Fruit fly (Drosophila melanogaster) whole organism, larva: ENCODE data around the gene MED15.

Experiments used
- noc ChIP-seq: fragments of 200-800 bp; sonication (Bioruptor generic); optimal IDR thresholded peaks from 3 replicates; lab custom pipeline; 2019; ENCODE audit warnings: missing biosample characterization, mild to moderate bottlenecking, missing genetic modification characterization, moderate library complexity

The MED15 gene

dm6 chr2L:472829-473228, at the start of gene MED15:
MED15 (plus strand) TSS chr2L:473013.
- no peak for TF ChIP-seq noc (tag; lab: Kevin White, UChicago)

DNA sequence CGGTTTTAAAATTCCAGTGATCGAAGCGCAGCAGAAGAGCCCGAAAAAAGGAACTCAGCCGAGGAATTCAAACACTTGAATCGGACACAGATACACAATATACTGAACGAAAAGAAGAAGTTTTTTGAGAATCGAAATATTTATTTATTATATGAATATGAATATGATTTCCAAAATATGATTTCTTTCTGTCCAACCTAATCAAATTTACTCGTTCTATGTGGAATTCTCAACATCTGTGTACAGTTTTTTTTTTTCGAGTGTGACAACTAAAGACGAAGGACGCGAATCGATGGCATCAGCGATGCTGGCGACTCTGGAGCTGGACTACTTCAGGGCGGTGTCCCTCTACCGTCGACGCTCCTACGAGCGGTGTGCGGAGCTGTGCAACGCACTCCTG, 49.7 kb upstream of the MED15 start:
- no peak for TF ChIP-seq noc (tag; lab: Kevin White, UChicago)

DNA sequence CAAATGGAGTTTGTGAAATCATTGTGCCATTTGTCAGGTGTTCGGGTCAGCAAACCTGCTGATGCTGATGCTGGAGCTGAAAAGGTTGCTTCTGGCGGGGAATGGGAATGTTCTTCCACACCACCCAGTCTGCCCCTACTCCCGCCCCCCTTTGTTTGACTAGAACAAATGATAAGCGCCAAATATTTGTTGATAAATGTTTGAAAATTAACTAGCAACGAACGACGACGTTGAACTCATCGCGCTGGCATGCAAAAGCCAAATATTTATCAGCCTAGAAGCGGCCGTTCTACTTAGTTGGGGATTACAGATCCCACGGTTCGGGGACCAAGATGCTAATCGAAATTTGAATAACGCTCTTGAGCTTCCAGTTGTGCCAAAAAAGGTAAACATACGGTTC, 47.3 kb upstream of the MED15 start:
- TF ChIP-seq noc (tag; lab: Kevin White, UChicago), result no peak

DNA sequence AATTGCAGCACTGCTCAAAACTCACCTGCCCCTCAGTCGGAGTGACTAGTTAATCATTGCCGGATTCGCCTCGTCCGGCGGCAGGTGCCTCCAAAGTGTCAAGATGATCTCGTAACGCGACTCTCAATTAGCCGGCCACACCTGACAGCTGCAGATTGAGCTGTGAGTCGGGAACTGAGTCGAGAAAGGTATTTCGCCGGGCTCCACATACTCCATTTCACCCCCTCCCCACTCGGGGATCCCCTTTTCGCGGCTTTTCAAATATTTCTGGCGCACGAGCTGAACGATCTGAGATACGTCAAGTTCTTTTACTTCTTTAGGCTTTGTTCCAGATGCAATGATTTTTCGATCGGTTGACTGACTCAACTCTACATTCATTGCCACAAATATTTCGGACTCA, 46.4 kb upstream of the MED15 start:
- TF ChIP-seq noc (tag; lab: Kevin White, UChicago), result no peak

DNA sequence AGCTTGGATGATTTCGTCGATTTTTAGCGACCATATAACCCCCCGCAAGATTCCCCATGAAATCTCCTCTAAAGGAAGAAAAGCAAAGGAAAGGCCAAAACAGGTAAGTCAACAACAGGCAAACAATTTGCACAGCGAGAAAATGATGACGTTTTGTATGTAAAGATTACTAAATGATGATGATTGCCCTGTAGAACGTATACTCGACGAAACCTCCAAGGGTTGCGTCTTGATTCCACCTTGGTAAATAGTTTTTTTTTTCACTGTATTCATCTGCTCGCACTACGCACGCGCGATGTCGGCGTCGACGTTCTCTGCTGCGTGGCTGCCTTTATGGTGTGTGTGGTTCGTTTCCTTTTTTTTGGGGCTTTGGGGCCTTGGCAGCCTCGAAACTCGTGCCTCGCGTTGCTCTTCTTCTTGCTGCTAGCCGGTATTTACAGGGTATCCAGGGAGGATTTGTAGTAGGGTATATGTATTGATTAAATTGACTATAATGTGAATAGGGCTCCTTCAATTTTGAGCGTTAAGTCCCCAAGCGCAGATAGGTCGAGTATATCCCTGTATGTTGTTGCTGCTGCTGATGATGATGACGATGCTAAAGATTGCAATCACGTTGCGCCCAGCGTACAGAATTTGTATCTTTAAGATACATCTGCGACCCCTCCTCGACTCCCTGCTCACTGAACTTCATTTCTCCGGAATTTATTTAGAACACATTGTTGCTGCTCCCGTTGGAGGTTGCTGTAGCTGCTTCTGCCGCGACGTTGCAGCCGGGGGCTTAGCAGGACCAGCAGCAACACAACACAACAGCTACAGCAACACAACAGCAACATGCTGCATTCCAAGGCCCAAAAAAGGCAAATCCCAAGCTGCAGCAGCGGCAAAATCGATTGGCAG, 45.2 kb upstream of the MED15 start:
- no peak for TF ChIP-seq noc (tag; lab: Kevin White, UChicago)

DNA sequence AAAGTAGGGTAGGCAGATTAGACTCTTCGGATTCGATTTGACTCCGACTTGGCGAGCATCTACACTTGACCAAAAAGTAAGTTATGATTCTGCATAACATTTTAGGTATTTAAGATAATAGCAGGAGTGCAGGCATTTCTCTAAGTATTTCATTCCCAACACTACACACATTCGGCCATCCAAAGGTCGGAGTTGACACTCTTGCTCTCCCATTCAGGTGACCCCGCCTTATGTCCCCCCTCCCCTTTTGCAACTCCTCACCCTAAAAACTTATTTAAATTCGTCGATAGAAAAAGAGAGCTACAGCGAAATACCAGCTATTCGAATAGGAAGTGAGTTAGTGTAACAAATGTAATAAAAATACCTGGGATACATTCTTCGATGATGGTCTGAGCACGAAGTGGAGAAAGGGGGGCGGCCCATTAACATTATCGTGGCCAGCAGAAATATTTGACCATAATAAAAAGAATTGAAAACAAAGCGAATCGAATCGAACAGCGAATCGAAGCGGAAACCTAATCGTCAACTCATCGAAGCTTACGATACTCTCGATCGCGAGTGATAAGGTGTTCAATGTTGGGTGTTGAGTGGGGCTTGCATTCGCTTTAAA, 44.3 kb upstream of the MED15 start:
- TF ChIP-seq noc (tag; lab: Kevin White, UChicago), result no peak

DNA sequence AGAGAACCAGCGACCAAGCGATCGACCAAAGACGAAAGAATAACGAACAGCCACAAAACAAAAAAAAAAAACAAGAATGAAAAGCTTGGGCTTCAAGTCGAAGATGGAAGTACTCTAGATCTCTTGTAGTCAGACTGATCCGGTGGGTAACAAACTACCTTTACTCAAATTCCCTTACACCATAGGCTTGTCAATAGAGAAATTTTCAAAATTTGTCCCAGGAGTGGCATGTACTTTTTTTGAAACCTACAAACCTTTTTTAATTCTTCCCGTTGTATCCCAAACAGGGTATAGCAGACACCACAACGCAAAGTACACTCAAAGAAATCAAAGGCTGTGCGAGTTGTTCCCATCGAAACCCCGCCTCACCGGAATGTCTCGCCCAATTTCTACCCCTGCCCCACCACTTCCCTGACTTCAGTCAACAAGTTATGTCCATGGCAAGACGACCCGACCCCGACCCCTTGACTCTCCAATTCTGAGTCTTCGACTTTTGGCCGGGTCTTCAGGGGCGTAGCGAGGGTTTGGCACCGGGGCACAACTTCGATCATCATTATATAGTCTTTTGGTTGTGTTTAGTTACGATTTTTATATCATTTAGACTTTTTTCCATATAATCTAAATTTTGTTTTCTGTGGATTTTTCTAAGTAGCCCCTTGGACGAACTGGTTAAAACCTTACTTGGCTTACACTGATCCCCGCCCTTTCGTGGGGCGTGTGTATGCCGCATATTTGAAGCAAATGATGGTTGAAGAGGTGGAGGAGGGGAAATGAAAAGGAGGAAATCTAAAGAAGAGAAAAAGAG, 42.9 kb upstream of the MED15 start:
- peak; percentile 35 for TF ChIP-seq noc (tag; lab: Kevin White, UChicago)

DNA sequence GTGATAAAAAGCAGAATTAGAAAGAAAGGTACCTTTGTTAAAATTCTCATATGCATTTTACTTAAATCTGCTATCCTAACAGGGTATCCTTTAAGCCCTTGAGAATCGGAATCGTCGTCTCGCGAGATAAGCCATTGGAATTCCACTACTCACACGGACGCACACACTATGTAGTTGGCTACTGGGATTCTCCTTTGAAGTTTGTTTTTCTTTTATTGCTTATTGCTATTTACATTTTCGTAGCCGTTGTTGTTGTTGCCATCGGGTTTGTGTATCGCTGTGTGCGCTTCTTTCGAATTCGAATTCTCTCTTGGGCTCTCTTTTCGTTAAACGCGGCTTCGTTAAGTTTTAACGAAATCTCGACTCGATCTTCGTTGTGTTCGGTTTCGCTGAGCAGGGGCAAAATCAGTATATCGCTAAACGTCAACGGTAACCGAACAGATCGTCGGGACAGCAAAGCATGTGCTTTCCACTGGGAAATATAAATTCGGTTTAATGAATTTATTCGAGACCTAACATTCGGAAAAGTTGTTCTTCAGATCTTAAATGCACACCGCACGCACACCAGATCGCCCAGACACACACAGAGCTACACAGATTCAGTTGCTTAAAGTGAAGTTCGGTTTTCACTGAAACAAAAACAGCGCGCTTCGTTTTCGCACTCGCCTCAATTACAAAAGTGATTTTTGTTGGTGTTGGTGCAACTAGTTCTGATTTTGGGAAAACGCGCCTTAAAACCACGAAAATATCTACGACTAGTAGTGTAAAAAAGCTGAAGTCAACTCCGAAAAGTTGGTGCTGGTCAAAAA, 41.8 kb upstream of the MED15 start, which contains the start of gene ex:
TSS of gene ex (plus strand) at position 408 of the 809 bp plus-strand sequence.
- TF ChIP-seq noc (tag; lab: Kevin White, UChicago), result no peak

DNA sequence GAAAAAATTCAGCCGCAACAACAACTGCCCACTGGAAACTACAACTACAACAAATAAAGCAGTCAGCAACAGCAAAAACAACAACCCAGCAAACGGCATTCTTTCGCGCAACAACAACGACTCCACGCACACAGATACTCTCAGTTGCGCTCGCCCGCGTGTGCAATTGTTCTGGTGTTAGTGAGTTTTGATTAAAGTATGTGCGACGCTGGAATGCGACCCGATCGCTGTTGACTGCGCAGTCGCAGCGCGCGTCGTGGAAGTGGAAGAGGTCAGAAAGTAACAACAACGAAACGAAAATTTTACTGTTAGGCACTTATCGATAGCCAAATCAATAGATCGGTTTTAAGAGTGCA, 41.2 kb upstream of the MED15 start:
- no peak for TF ChIP-seq noc (tag; lab: Kevin White, UChicago)

- TF ChIP-seq noc (tag; lab: Kevin White, UChicago), result no peak
These were observed 40.7 kb upstream of the MED15 start for dm6 chr2L:432119-432518.

dm6 chr2L:434439-434838, 38.4 kb upstream of the MED15 start:
- no peak for TF ChIP-seq noc (tag; lab: Kevin White, UChicago)

- TF ChIP-seq noc (tag; lab: Kevin White, UChicago), result no peak
These were observed 37.5 kb upstream of the MED15 start for dm6 chr2L:435311-435806.

- TF ChIP-seq noc (tag; lab: Kevin White, UChicago), result no peak
These were observed 35.3 kb upstream of the MED15 start for dm6 chr2L:437498-437897.

dm6 chr2L:439339-439738, 33.5 kb upstream of the MED15 start:
- TF ChIP-seq noc (tag; lab: Kevin White, UChicago), result no peak
